Fruit fly (Drosophila melanogaster) whole organism, embryonic: ENCODE results near the gene RpL28.
A peak's percentile ranks its signal among the peaks of the same experiment; 100 is the strongest.

Experiments used
- Atf6 ChIP-seq: fragments of 200-800 bp; sonication (Bioruptor generic); IDR thresholded peaks from 2 replicates; pipeline ENCODE4 v1.3.6; 2022; ENCODE audit warnings: missing biosample characterization, missing genetic modification characterization
- Awh ChIP-seq: fragments of 200-800 bp; sonication (Bioruptor generic); IDR thresholded peaks from 2 replicates; pipeline ENCODE4, ENCODE4 v1.3.6; 2022; ENCODE audit warnings: missing biosample characterization, missing genetic modification characterization
- CG10267 ChIP-seq: fragments of 200-800 bp; sonication (Bioruptor generic); optimal IDR thresholded peaks from 2 replicates; lab custom pipeline; 2018; ENCODE audit warnings: missing biosample characterization, mild to moderate bottlenecking, missing genetic modification characterization, moderate library complexity
- CG10274 ChIP-seq: fragments of 200-800 bp; sonication (Bioruptor generic); optimal IDR thresholded peaks from 3 replicates; lab custom pipeline; 2017; ENCODE audit warnings: missing biosample characterization, mild to moderate bottlenecking, missing genetic modification characterization
- CG11456 ChIP-seq: fragments of 200-800 bp; sonication (Bioruptor generic); IDR thresholded peaks from 3 replicates; pipeline ENCODE4 v1.3.6; 2022; ENCODE audit warnings: missing biosample characterization, missing genetic modification characterization
- CG12155 ChIP-seq: fragments of 200-800 bp; sonication (Bioruptor generic); optimal IDR thresholded peaks from 3 replicates; lab custom pipeline; 2016; ENCODE audit warnings: missing biosample characterization, missing genetic modification characterization
- CG12219 ChIP-seq: fragments of 200-800 bp; sonication (Bioruptor generic); optimal IDR thresholded peaks from 3 replicates; lab custom pipeline; 2018; ENCODE audit warnings: missing biosample characterization, mild to moderate bottlenecking, missing genetic modification characterization
- CG12769 ChIP-seq: fragments of 200-800 bp; sonication (Bioruptor generic); optimal IDR thresholded peaks from 2 replicates; lab custom pipeline; 2019; ENCODE audit warnings: missing biosample characterization, mild to moderate bottlenecking, missing genetic modification characterization, moderate library complexity
- CG14667 ChIP-seq: fragments of 200-800 bp; sonication (Bioruptor generic); IDR thresholded peaks from 2 replicates; pipeline ENCODE4 v1.3.6; 2022; ENCODE audit warnings: missing biosample characterization, missing genetic modification characterization
- CG1603 ChIP-seq: fragments of 200-800 bp; sonication (Bioruptor generic); optimal IDR thresholded peaks from 2 replicates; lab custom pipeline; 2019; ENCODE audit warnings: missing biosample characterization, mild to moderate bottlenecking, missing genetic modification characterization, moderate library complexity
- CG18619 ChIP-seq: fragments of 200-800 bp; sonication (Bioruptor generic); optimal IDR thresholded peaks from 3 replicates; lab custom pipeline; 2017; ENCODE audit warnings: missing biosample characterization, mild to moderate bottlenecking, missing genetic modification characterization
- CG2116 ChIP-seq: fragments of 200-800 bp; sonication (Bioruptor generic); optimal IDR thresholded peaks from 3 replicates; lab custom pipeline; 2018; ENCODE audit warnings: missing biosample characterization, mild to moderate bottlenecking, missing genetic modification characterization
- CG2875 ChIP-seq: fragments of 200-800 bp; sonication (Bioruptor generic); optimal IDR thresholded peaks from 2 replicates; lab custom pipeline; 2017; ENCODE audit warnings: missing biosample characterization, mild to moderate bottlenecking, missing genetic modification characterization, missing genetic modification reagents
- CG6854 ChIP-seq: fragments of 200-800 bp; sonication (Bioruptor generic); optimal IDR thresholded peaks from 3 replicates; lab custom pipeline; 2017; ENCODE audit warnings: missing biosample characterization, mild to moderate bottlenecking, missing genetic modification characterization
- CG8388 ChIP-seq: fragments of 200-800 bp; sonication (Bioruptor generic); optimal IDR thresholded peaks from 2 replicates; lab custom pipeline; 2019; ENCODE audit warnings: missing biosample characterization, mild to moderate bottlenecking, missing genetic modification characterization, moderate library complexity
- CG8765 ChIP-seq: fragments of 200-800 bp; sonication (Bioruptor generic); IDR thresholded peaks from 2 replicates; pipeline ENCODE4 v1.3.6; 2022; ENCODE audit warnings: missing biosample characterization, missing genetic modification characterization
- CG8944 ChIP-seq: fragments of 200-800 bp; sonication (Bioruptor generic); optimal IDR thresholded peaks from 3 replicates; lab custom pipeline; 2016; ENCODE audit warnings: missing biosample characterization, missing genetic modification characterization
- D19B ChIP-seq: fragments of 200-800 bp; sonication (Bioruptor generic); optimal IDR thresholded peaks from 2 replicates; lab custom pipeline; 2017; ENCODE audit warnings: missing biosample characterization, mild to moderate bottlenecking, missing genetic modification characterization
- ERR ChIP-seq: fragments of 200-800 bp; sonication (Bioruptor generic); optimal IDR thresholded peaks from 2 replicates; lab custom pipeline; 2016; ENCODE audit warnings: missing biosample characterization, missing genetic modification characterization
- Lpt ChIP-seq: fragments of >200 bp; optimal IDR thresholded peaks from 2 replicates; lab custom pipeline; 2018; ENCODE audit warnings: missing biosample characterization, missing genetic modification characterization
- Mad ChIP-seq: fragments of 200-800 bp; sonication (Bioruptor generic); optimal IDR thresholded peaks from 2 replicates; lab custom pipeline; 2016; ENCODE audit warnings: missing biosample characterization, missing genetic modification characterization
- NC2α ChIP-seq: fragments of 200-800 bp; sonication (Bioruptor generic); optimal IDR thresholded peaks from 2 replicates; lab custom pipeline; 2016; ENCODE audit warnings: missing biosample characterization, missing genetic modification characterization
- Optix ChIP-seq: fragments of 200-800 bp; sonication (Bioruptor generic); IDR thresholded peaks from 3 replicates; pipeline ENCODE4 v1.3.6; 2022; ENCODE audit warnings: missing biosample characterization, missing genetic modification characterization
- Ravus ChIP-seq: fragments of 200-800 bp; sonication (Bioruptor generic); IDR thresholded peaks from 2 replicates; pipeline ENCODE4 v1.3.6; 2022; ENCODE audit warnings: missing biosample characterization, missing genetic modification characterization
- Rx ChIP-seq: fragments of 200-800 bp; sonication (Bioruptor generic); IDR thresholded peaks from 2 replicates; pipeline ENCODE4 v1.3.6; 2022; ENCODE audit warnings: missing biosample characterization, missing genetic modification characterization
- Scr ChIP-seq: fragments of 200-800 bp; sonication (Bioruptor generic); IDR thresholded peaks from 2 replicates; pipeline ENCODE4 v1.3.6; 2022; ENCODE audit warnings: missing biosample characterization, missing genetic modification characterization; ENCODE audit not compliant: partially characterized antibody
- Side ChIP-seq: fragments of 200-800 bp; sonication (Bioruptor generic); optimal IDR thresholded peaks from 2 replicates; lab custom pipeline; 2016; ENCODE audit warnings: missing biosample characterization, missing genetic modification characterization
- Spps ChIP-seq: fragments of 200-800 bp; sonication (Bioruptor generic); optimal IDR thresholded peaks from 2 replicates; lab custom pipeline; 2018; ENCODE audit warnings: missing biosample characterization, mild to moderate bottlenecking, missing genetic modification characterization
- amos ChIP-seq: fragments of 200-800 bp; sonication (Bioruptor generic); IDR thresholded peaks from 2 replicates; pipeline ENCODE4 v1.3.6; 2022; ENCODE audit warnings: missing biosample characterization, missing genetic modification characterization; ENCODE audit not compliant: partially characterized antibody
- ase ChIP-seq: fragments of 200-800 bp; sonication (Bioruptor generic); IDR thresholded peaks from 3 replicates; pipeline ENCODE4 v1.3.6; 2022; ENCODE audit warnings: missing biosample characterization, missing genetic modification characterization
- cad ChIP-seq: fragments of >200 bp; optimal IDR thresholded peaks from 2 replicates; lab custom pipeline; 2017; ENCODE audit warnings: missing biosample characterization, missing genetic modification characterization
- crc ChIP-seq: fragments of 200-800 bp; sonication (Bioruptor generic); optimal IDR thresholded peaks from 2 replicates; lab custom pipeline; 2016; ENCODE audit warnings: missing biosample characterization, missing genetic modification characterization
- cwo ChIP-seq: fragments of 200-800 bp; sonication (Bioruptor generic); optimal IDR thresholded peaks from 3 replicates; lab custom pipeline; 2017; ENCODE audit warnings: missing biosample characterization, missing genetic modification characterization, mild to moderate bottlenecking, moderate library complexity, missing genetic modification reagents
- dmrt99B ChIP-seq: fragments of 200-800 bp; sonication (Bioruptor generic); optimal IDR thresholded peaks from 2 replicates; lab custom pipeline; 2018; ENCODE audit warnings: missing biosample characterization, mild to moderate bottlenecking, missing genetic modification characterization, moderate library complexity
- dysf ChIP-seq: fragments of 200-800 bp; sonication (Bioruptor generic); IDR thresholded peaks from 3 replicates; pipeline ENCODE4 v1.3.6; 2022; ENCODE audit warnings: missing biosample characterization, missing genetic modification characterization
- esg ChIP-seq: fragments of 200-800 bp; sonication (Bioruptor generic); conservative IDR thresholded peaks from 2 replicates; pipeline ENCODE4 v1.3.6; 2022; ENCODE audit warnings: missing biosample characterization, missing genetic modification characterization
- gcm2 ChIP-seq: fragments of 200-800 bp; sonication (Bioruptor generic); optimal IDR thresholded peaks from 2 replicates; lab custom pipeline; 2016; ENCODE audit warnings: missing biosample characterization, missing genetic modification characterization
- knrl ChIP-seq: fragments of 200-800 bp; sonication (Bioruptor generic); IDR thresholded peaks from 3 replicates; pipeline ENCODE4 v1.3.6; 2022; ENCODE audit warnings: missing biosample characterization, missing genetic modification characterization; ENCODE audit not compliant: partially characterized antibody
- lbe ChIP-seq: fragments of 200-800 bp; sonication (Bioruptor generic); optimal IDR thresholded peaks from 2 replicates; lab custom pipeline; 2016; ENCODE audit warnings: missing biosample characterization, mild to moderate bottlenecking, missing genetic modification characterization
- nerfin-2 ChIP-seq: fragments of 200-800 bp; sonication (Bioruptor generic); IDR thresholded peaks from 2 replicates; pipeline ENCODE4 v1.3.6; 2022; ENCODE audit warnings: missing biosample characterization, missing genetic modification characterization; ENCODE audit not compliant: partially characterized antibody
- nmo ChIP-seq: fragments of 200-800 bp; sonication (Bioruptor generic); optimal IDR thresholded peaks from 2 replicates; lab custom pipeline; 2018; ENCODE audit warnings: missing biosample characterization, mild to moderate bottlenecking, missing genetic modification characterization, moderate library complexity
- pnt ChIP-seq: fragments of 200-800 bp; sonication (Bioruptor generic); optimal IDR thresholded peaks from 3 replicates; lab custom pipeline; 2016; ENCODE audit warnings: missing biosample characterization, missing genetic modification characterization
- pros ChIP-seq: fragments of 200-800 bp; sonication (Bioruptor generic); optimal IDR thresholded peaks from 3 replicates; lab custom pipeline; 2019; ENCODE audit warnings: missing biosample characterization, mild to moderate bottlenecking, missing genetic modification characterization, moderate library complexity
- sd ChIP-seq: fragments of 200-800 bp; sonication (Bioruptor generic); optimal IDR thresholded peaks from 3 replicates; lab custom pipeline; 2018; ENCODE audit warnings: missing biosample characterization, mild to moderate bottlenecking, missing genetic modification characterization, moderate library complexity
- sens-2 ChIP-seq: fragments of 200-800 bp; sonication (Bioruptor generic); IDR thresholded peaks from 2 replicates; pipeline ENCODE4 v1.3.6; 2022; ENCODE audit warnings: missing biosample characterization, missing genetic modification characterization
- shn ChIP-seq: fragments of 200-800 bp; sonication (Bioruptor generic); optimal IDR thresholded peaks from 3 replicates; lab custom pipeline; 2016; ENCODE audit warnings: missing biosample characterization, missing genetic modification characterization
- sr ChIP-seq: fragments of 200-800 bp; sonication (Bioruptor generic); IDR thresholded peaks from 3 replicates; pipeline ENCODE4 v1.3.6; 2022; ENCODE audit warnings: missing biosample characterization, missing genetic modification characterization
- stc ChIP-seq: fragments of 200-800 bp; sonication (Bioruptor generic); IDR thresholded peaks from 2 replicates; pipeline ENCODE4 v1.3.6; 2022; ENCODE audit warnings: missing biosample characterization, missing genetic modification characterization
- tap ChIP-seq: fragments of 200-800 bp; optimal IDR thresholded peaks from 3 replicates; lab custom pipeline; 2019; ENCODE audit warnings: missing biosample characterization, mild to moderate bottlenecking, missing genetic modification characterization, moderate library complexity
- trem ChIP-seq: fragments of 200-800 bp; optimal IDR thresholded peaks from 3 replicates; lab custom pipeline; 2019; ENCODE audit warnings: missing biosample characterization, mild to moderate bottlenecking, missing genetic modification characterization, moderate library complexity
- vnd ChIP-seq: fragments of 200-800 bp; sonication (Bioruptor generic); IDR thresholded peaks from 3 replicates; pipeline ENCODE4 v1.3.6; 2022; ENCODE audit warnings: missing biosample characterization, missing genetic modification characterization; ENCODE audit not compliant: partially characterized antibody

RpL28 gene

dm6 chr3L:3179474-3179873 is 43.3 kb downstream of the RpL28 start (continued):
- TF ChIP-seq cwo (GFP tag; lab: Kevin White, UChicago): peak; percentile 85
- peak; percentile 78 for TF ChIP-seq crc (GFP tag; lab: Kevin White, UChicago)
- peak; percentile 71 for TF ChIP-seq CG8765 (GFP tag; lab: Robert Waterston, UW)
- TF ChIP-seq CG10274 (GFP tag; lab: Kevin White, UChicago): peak; percentile 60
- peak; percentile 86 for TF ChIP-seq Awh
- peak; percentile 53 for TF ChIP-seq NC2α
- TF ChIP-seq ase (GFP tag; lab: Robert Waterston, UW): peak; percentile 82
- TF ChIP-seq cad: no peak
- TF ChIP-seq CG10267: peak; percentile 83
- TF ChIP-seq dysf: peak; percentile 93
- TF ChIP-seq CG18619: peak; percentile 82
- TF ChIP-seq sens-2 (GFP tag; lab: Robert Waterston, UW): peak; percentile 53; the same call in 1 of the 2 replicates
- TF ChIP-seq sd: no peak
- TF ChIP-seq Ravus (GFP tag; lab: Robert Waterston, UW): peak; percentile 53
- peak; percentile 48 for TF ChIP-seq CG2116 (GFP tag; lab: Kevin White, UChicago)
- no peak for TF ChIP-seq Lpt (GFP tag; lab: Kevin White, UChicago)
- peak; percentile 75 for TF ChIP-seq CG14667 (GFP tag; lab: Robert Waterston, UW)
- peak; percentile 46; the same call in 1 of the 3 replicates for TF ChIP-seq sr (GFP tag; lab: Robert Waterston, UW)
- TF ChIP-seq Optix (GFP tag; lab: Robert Waterston, UW): peak; percentile 78
- no peak for TF ChIP-seq pros (GFP tag; lab: Kevin White, UChicago)
- peak; percentile 85 for TF ChIP-seq stc (GFP tag; lab: Robert Waterston, UW)
- TF ChIP-seq amos (GFP tag; lab: Robert Waterston, UW): no peak
- TF ChIP-seq Scr (GFP tag; lab: Robert Waterston, UW): no peak
- TF ChIP-seq nerfin-2: no peak
- TF ChIP-seq shn (GFP tag; lab: Kevin White, UChicago): peak; percentile 43
- TF ChIP-seq ERR (GFP tag; lab: Kevin White, UChicago): peak; percentile 62
- peak; percentile 83 for TF ChIP-seq CG2875 (GFP tag; lab: Kevin White, UChicago)
- TF ChIP-seq CG1603 (tag; lab: Kevin White, UChicago): peak; percentile 90
- peak; percentile 88 for TF ChIP-seq lbe (GFP tag; lab: Kevin White, UChicago)
- no peak for TF ChIP-seq vnd (GFP tag; lab: Robert Waterston, UW)
- TF ChIP-seq D19B (GFP tag; lab: Kevin White, UChicago): peak; percentile 83
- TF ChIP-seq CG12219 (GFP tag; lab: Kevin White, UChicago): peak; percentile 86
- TF ChIP-seq CG12155 (GFP tag; lab: Kevin White, UChicago): peak; percentile 76
- TF ChIP-seq trem (tag; lab: Kevin White, UChicago): peak; percentile 87
- peak; percentile 70 for TF ChIP-seq pnt (GFP tag; lab: Kevin White, UChicago)
- peak; percentile 22 for TF ChIP-seq CG8944 (GFP tag; lab: Kevin White, UChicago)
- peak; percentile 86 for TF ChIP-seq Spps (tag; lab: Kevin White, UChicago)
- TF ChIP-seq gcm2 (GFP tag; lab: Kevin White, UChicago): peak; percentile 83
- TF ChIP-seq esg (GFP tag; lab: Robert Waterston, UW): peak; percentile 71
- peak; percentile 70 for TF ChIP-seq Rx
- TF ChIP-seq Side (GFP tag; lab: Kevin White, UChicago): peak; percentile 86
- peak; percentile 92 for TF ChIP-seq CG11456
- TF ChIP-seq CG6854: peak; percentile 82
- peak; percentile 90 for TF ChIP-seq CG12769 (tag; lab: Kevin White, UChicago)
- peak; percentile 88 for TF ChIP-seq tap (tag; lab: Kevin White, UChicago)
- no peak for TF ChIP-seq dmrt99B (tag; lab: Kevin White, UChicago)
- TF ChIP-seq Mad (GFP tag; lab: Kevin White, UChicago): peak; percentile 65
- peak; percentile 84 for TF ChIP-seq CG8388 (GFP tag; lab: Kevin White, UChicago)
- no peak for TF ChIP-seq knrl
- TF ChIP-seq Atf6: peak; percentile 90
- TF ChIP-seq nmo (GFP tag; lab: Kevin White, UChicago): peak; percentile 80
